Worm (Caenorhabditis elegans) whole organism, young adult: ENCODE results near the gene fbxb-83.

Experiments
- B0035.1 ChIP-seq: sonication (generic microtip); optimal IDR thresholded peaks from 2 replicates; lab custom pipeline; 2016; ENCODE audit warnings: missing genetic modification characterization, mild to moderate bottlenecking, missing compliant biosample characterization, missing genotype, missing genetic modification reagents
- B0261.1 ChIP-seq: sonication (generic microtip); optimal IDR thresholded peaks from 2 replicates; lab custom pipeline; 2016; ENCODE audit warnings: mild to moderate bottlenecking, missing genetic modification characterization, moderate library complexity, missing compliant biosample characterization
- C06A6.2 ChIP-seq: fragments of 200-800 bp; sonication (Bioruptor generic); conservative IDR thresholded peaks from 2 replicates; pipeline ENCODE4 v1.3.6; 2022; ENCODE audit warnings: missing genetic modification characterization, missing compliant biosample characterization
- C17E4.6 ChIP-seq: fragments of 200-800 bp; sonication (Bioruptor generic); IDR thresholded peaks from 2 replicates; pipeline ENCODE4 v1.3.6; 2022; ENCODE audit warnings: missing genetic modification reagents, missing genetic modification characterization, missing compliant biosample characterization
- F22D6.2 ChIP-seq: sonication (generic microtip); optimal IDR thresholded peaks from 2 replicates; lab custom pipeline; 2016; ENCODE audit warnings: mild to moderate bottlenecking, missing genetic modification characterization, missing compliant biosample characterization
- F52B5.7 ChIP-seq: sonication (generic microtip); optimal IDR thresholded peaks from 2 replicates; lab custom pipeline; 2016; ENCODE audit warnings: mild to moderate bottlenecking, missing genetic modification characterization, missing compliant biosample characterization
- F55B11.4 ChIP-seq: sonication (generic microtip); optimal IDR thresholded peaks from 2 replicates; lab custom pipeline; 2016; ENCODE audit warnings: missing compliant biosample characterization, missing genetic modification characterization, borderline replicate concordance; ENCODE audit not compliant: insufficient read depth
- K11D2.4 ChIP-seq: fragments of 200-800 bp; sonication (Bioruptor generic); IDR thresholded peaks from 2 replicates; pipeline ENCODE4 v1.3.6; 2022; ENCODE audit warnings: missing genetic modification reagents, missing genetic modification characterization, missing compliant biosample characterization
- K12H6.12 ChIP-seq: fragments of 200-800 bp; sonication (Bioruptor generic); optimal IDR thresholded peaks from 2 replicates; lab custom pipeline; 2018; ENCODE audit warnings: mild to moderate bottlenecking, missing genetic modification characterization, missing compliant biosample characterization
- T26A5.8 ChIP-seq: sonication (generic microtip); optimal IDR thresholded peaks from 2 replicates; lab custom pipeline; 2016; ENCODE audit warnings: missing genetic modification characterization, missing compliant biosample characterization
- Y67H2A.10 ChIP-seq: fragments of 200-800 bp; sonication (Bioruptor generic); conservative IDR thresholded peaks from 2 replicates; pipeline ENCODE4 v1.3.6; 2022; ENCODE audit warnings: missing genetic modification reagents, missing genetic modification characterization, missing compliant biosample characterization
- akir-1 ChIP-seq: fragments of 200-800 bp; sonication (Bioruptor generic); optimal IDR thresholded peaks from 2 replicates; lab custom pipeline; 2018; ENCODE audit warnings: mild to moderate bottlenecking, missing genetic modification characterization, moderate library complexity, missing compliant biosample characterization
- ama-1 ChIP-seq, 3 experiments: fragments of 150-350 bp in 1 of 3; sonication (generic microtip) in 2 of 3; optimal IDR thresholded peaks; 2 replicates each; lab custom pipeline; 2014 to 2018; ENCODE audit warnings: missing biosample characterization in 2 of 3, missing genetic modification characterization in 2 of 3, missing genetic modification reagents in 2 of 3
- attf-5 ChIP-seq: fragments of 200-800 bp; sonication (Bioruptor generic); optimal IDR thresholded peaks from 2 replicates; lab custom pipeline; 2018; ENCODE audit warnings: mild to moderate bottlenecking, missing genetic modification characterization, missing compliant biosample characterization
- attf-6 ChIP-seq: fragments of 200-800 bp; sonication (Bioruptor generic); IDR thresholded peaks from 2 replicates; pipeline ENCODE4 v1.3.6; 2022; ENCODE audit warnings: missing genetic modification reagents, missing genetic modification characterization, missing compliant biosample characterization
- bed-2 ChIP-seq: fragments of 200-800 bp; sonication (Bioruptor generic); IDR thresholded peaks from 2 replicates; pipeline ENCODE4 v1.3.6; 2022; ENCODE audit warnings: missing genetic modification reagents, missing genetic modification characterization, missing compliant biosample characterization
- ccch-3 ChIP-seq: fragments of 200-800 bp; sonication (Bioruptor generic); optimal IDR thresholded peaks from 2 replicates; lab custom pipeline; 2018; ENCODE audit warnings: mild to moderate bottlenecking, missing genetic modification characterization, missing compliant biosample characterization
- ceh-27 ChIP-seq: fragments of 200-800 bp; sonication (Bioruptor generic); optimal IDR thresholded peaks from 2 replicates; lab custom pipeline; 2018; ENCODE audit warnings: mild to moderate bottlenecking, missing genetic modification characterization, moderate library complexity, missing compliant biosample characterization
- ceh-40 ChIP-seq: fragments of 200-800 bp; sonication (Bioruptor generic); IDR thresholded peaks from 2 replicates; pipeline ENCODE4 v1.3.6; 2022; ENCODE audit warnings: missing genetic modification characterization, missing compliant biosample characterization
- die-1 ChIP-seq: sonication (generic microtip); optimal IDR thresholded peaks from 2 replicates; lab custom pipeline; 2016; ENCODE audit warnings: missing genotype, mild to moderate bottlenecking, missing genetic modification characterization, missing compliant biosample characterization
- dox-1 ChIP-seq: fragments of 200-800 bp; sonication (Bioruptor generic); IDR thresholded peaks from 2 replicates; pipeline ENCODE4 v1.3.6; 2022; ENCODE audit warnings: missing genetic modification reagents, missing genetic modification characterization, missing compliant biosample characterization
- dpl-1 ChIP-seq: fragments of 150-350 bp; optimal IDR thresholded peaks from 2 replicates; lab custom pipeline; 2014; ENCODE audit warnings: missing biosample characterization, missing genetic modification reagents, missing genetic modification characterization
- efl-1 ChIP-seq: fragments of 150-350 bp; optimal IDR thresholded peaks from 2 replicates; lab custom pipeline; 2014; ENCODE audit warnings: missing biosample characterization, missing genetic modification reagents, missing genetic modification characterization
- egl-18 ChIP-seq: fragments of 200-800 bp; sonication (Bioruptor generic); IDR thresholded peaks from 2 replicates; pipeline ENCODE4 v1.3.6; 2022; ENCODE audit warnings: missing genetic modification reagents, missing genetic modification characterization, missing compliant biosample characterization
- hlh-26 ChIP-seq: fragments of 200-800 bp; sonication (Bioruptor generic); conservative IDR thresholded peaks from 2 replicates; pipeline ENCODE4 v1.3.6; 2022; ENCODE audit warnings: missing genetic modification reagents, missing genetic modification characterization, missing compliant biosample characterization
- hrde-1 ChIP-seq: sonication (generic microtip); optimal IDR thresholded peaks from 2 replicates; lab custom pipeline; 2016; ENCODE audit warnings: missing genetic modification characterization, mild to moderate bottlenecking, missing compliant biosample characterization, moderate library complexity, missing genotype, missing genetic modification reagents, borderline replicate concordance
- hsf-1 ChIP-seq: fragments of 200-800 bp; sonication (Bioruptor generic); IDR thresholded peaks from 2 replicates; pipeline ENCODE4 v1.3.6; 2022; ENCODE audit warnings: missing genetic modification reagents, missing genetic modification characterization, missing compliant biosample characterization
- lag-1 ChIP-seq: fragments of 200-800 bp; sonication (Bioruptor generic); IDR thresholded peaks from 2 replicates; pipeline ENCODE4 v1.3.6; 2022; ENCODE audit warnings: missing genetic modification reagents, missing genetic modification characterization, missing compliant biosample characterization
- madf-10 ChIP-seq: sonication (generic microtip); optimal IDR thresholded peaks from 2 replicates; lab custom pipeline; 2016; ENCODE audit warnings: mild to moderate bottlenecking, missing genetic modification characterization, missing compliant biosample characterization
- mes-4 ChIP-seq: sonication (generic microtip); optimal IDR thresholded peaks from 2 replicates; lab custom pipeline; 2016; ENCODE audit warnings: missing genotype, missing genetic modification characterization, missing compliant biosample characterization
- mxl-1 ChIP-seq: sonication (generic microtip); optimal IDR thresholded peaks from 2 replicates; lab custom pipeline; 2016; ENCODE audit warnings: missing genetic modification characterization, missing compliant biosample characterization
- nfya-1 ChIP-seq: sonication (generic microtip); optimal IDR thresholded peaks from 2 replicates; lab custom pipeline; 2017; ENCODE audit warnings: antibody characterized with exemption, missing compliant biosample characterization, missing genetic modification characterization, borderline replicate concordance; ENCODE audit not compliant: insufficient read depth
- nhr-90 ChIP-seq: sonication (generic microtip); optimal IDR thresholded peaks from 2 replicates; lab custom pipeline; 2016; ENCODE audit warnings: missing genotype, mild to moderate bottlenecking, missing genetic modification characterization, missing compliant biosample characterization
- rpc-1 ChIP-seq, 2 experiments: fragments of 150-350 bp in 1 of 2; sonication (generic microtip) in 1 of 2; optimal IDR thresholded peaks; 2 replicates each; lab custom pipeline; 2014 to 2018; ENCODE audit warnings: missing biosample characterization in 1 of 2, missing genetic modification characterization in 1 of 2, missing genetic modification reagents in 1 of 2, missing genotype in 1 of 2
- snpc-1.1 ChIP-seq: sonication (generic microtip); optimal IDR thresholded peaks from 2 replicates; lab custom pipeline; 2017; ENCODE audit warnings: missing genetic modification characterization, mild to moderate bottlenecking, missing compliant biosample characterization, antibody characterized with exemption, moderate library complexity, missing genotype, missing genetic modification reagents; ENCODE audit not compliant: insufficient read depth
- tbp1 ChIP-seq: fragments of 200-800 bp; sonication (Bioruptor generic); optimal IDR thresholded peaks from 2 replicates; lab custom pipeline; 2018; ENCODE audit warnings: mild to moderate bottlenecking, missing genetic modification characterization, missing compliant biosample characterization
- tlf-1 ChIP-seq: fragments of 200-800 bp; sonication (Bioruptor generic); optimal IDR thresholded peaks from 2 replicates; lab custom pipeline; 2018; ENCODE audit warnings: mild to moderate bottlenecking, missing genetic modification characterization, missing compliant biosample characterization
- unc-62 ChIP-seq: fragments of 150-350 bp; optimal IDR thresholded peaks from 2 replicates; lab custom pipeline; 2014; ENCODE audit warnings: missing biosample characterization, missing genetic modification reagents, missing genetic modification characterization
- ztf-6 ChIP-seq: fragments of 200-800 bp; sonication (Bioruptor generic); IDR thresholded peaks from 2 replicates; pipeline ENCODE4 v1.3.6; 2022; ENCODE audit warnings: missing genetic modification reagents, missing genetic modification characterization, missing compliant biosample characterization

Gene fbxb-83

ce11 chrIII:184335-184734 is 39.3 kb upstream of the fbxb-83 start:
- TF ChIP-seq nhr-90 (no peak), nfya-1 (tag; lab: Kevin White, UChicago) (no peak), unc-62 (GFP tag; lab: Kevin White, UChicago) (no peak)

- no peak for TF ChIP-seq attf-6 (GFP tag; lab: Robert Waterston, UW)
- TF ChIP-seq K11D2.4 (GFP tag; lab: Robert Waterston, UW) = no peak
- TF ChIP-seq rpc-1 (optimal IDR thresholded peaks at IDR 0.05; lab: Kevin White, UChicago) = no peak
- no peak for TF ChIP-seq rpc-1 (tag; optimal IDR thresholded peaks at IDR 0.05; lab: Kevin White, UChicago)
- TF ChIP-seq C17E4.6 (GFP tag; lab: Robert Waterston, UW) = no peak
- no peak for TF ChIP-seq akir-1 (GFP tag; lab: Kevin White, UChicago)
- no peak for TF ChIP-seq C06A6.2 (GFP tag; lab: Robert Waterston, UW)
- TF ChIP-seq ztf-6 (GFP tag; lab: Robert Waterston, UW) = no peak
These were observed 38.1 kb upstream of the fbxb-83 start for ce11 chrIII:183072-183471.

- TF ChIP-seq egl-18 (GFP tag; lab: Robert Waterston, UW) (no peak), hlh-26 (GFP tag; lab: Robert Waterston, UW) (no peak), snpc-1.1 (tag; lab: Kevin White, UChicago) (no peak)
- TF ChIP-seq, all 124 proteins: peak for 0
These were observed 37.1 kb upstream of the fbxb-83 start, which contains the start of gene F40G9.15 for ce11 chrIII:182080-182479. Gene F40G9.15, plus strand, starts transcription at chrIII:182380.

ce11 chrIII:180963-181362 is 36.0 kb upstream of the fbxb-83 start, which contains the start of gene F40G9.5:
Gene F40G9.5, plus strand, starts transcription at chrIII:181263.
- TF ChIP-seq F52B5.7 (no peak), F22D6.2 (no peak), bed-2 (no peak), efl-1 (no peak), mes-4 (no peak), T26A5.8 (tag; lab: Kevin White, UChicago) (no peak), attf-5 (GFP tag; lab: Kevin White, UChicago) (no peak), ama-1 (optimal IDR thresholded peaks at IDR 0.05; lab: Kevin White, UChicago) (no peak), ama-1 (GFP tag; optimal IDR thresholded peaks at IDR 0.05; lab: Kevin White, UChicago) (no peak), ceh-40 (GFP tag; lab: Robert Waterston, UW) (no peak)

ce11 chrIII:179123-179592 is 34.1 kb upstream of the fbxb-83 start, which contains the start of gene F40G9.6:
Gene F40G9.6, plus strand, starts transcription at chrIII:179542.
- TF ChIP-seq ceh-27 (GFP tag; lab: Kevin White, UChicago) (no peak), tbp1 (GFP tag; lab: Kevin White, UChicago) (no peak), lag-1 (GFP tag; lab: Robert Waterston, UW) (no peak), B0035.1 (no peak), F55B11.4 (tag; lab: Kevin White, UChicago) (no peak), nfya-1 (tag; lab: Kevin White, UChicago) (no peak), Y67H2A.10 (GFP tag; lab: Robert Waterston, UW) (no peak), ccch-3 (GFP tag; lab: Kevin White, UChicago) (no peak), mxl-1 (no peak), K12H6.12 (tag; lab: Kevin White, UChicago) (no peak), dox-1 (GFP tag; lab: Robert Waterston, UW) (no peak), tlf-1 (GFP tag; lab: Kevin White, UChicago) (no peak), B0261.1 (tag; lab: Kevin White, UChicago) (no peak), die-1 (tag; lab: Kevin White, UChicago) (no peak), madf-10 (tag; lab: Kevin White, UChicago) (no peak), dpl-1 (GFP tag; lab: Kevin White, UChicago) (no peak), hsf-1 (GFP tag; lab: Robert Waterston, UW) (no peak), akir-1 (GFP tag; lab: Kevin White, UChicago) (no peak), hrde-1 (tag; lab: Kevin White, UChicago) (no peak)
- TF ChIP-seq, all 124 proteins: peak for 0
